Worm (Caenorhabditis elegans) whole organism, mixed stage, embryonic: Measurements from ENCODE around the gene T24C4.5.
A peak's percentile ranks its signal among the peaks of the same experiment; 100 is the strongest.

ENCODE experiments used
- bed-3 ChIP-seq: fragments of 200-800 bp; sonication (Bioruptor generic); optimal IDR thresholded peaks from 3 replicates; lab custom pipeline; 2018; ENCODE audit warnings: mild to moderate bottlenecking, missing genetic modification characterization, moderate library complexity, missing compliant biosample characterization
- blmp-1 ChIP-seq: fragments of 150-350 bp; optimal IDR thresholded peaks from 2 replicates; lab custom pipeline; 2014; ENCODE audit warnings: missing biosample characterization, missing genetic modification characterization
- ceh-39 ChIP-seq: fragments of 150-350 bp; optimal IDR thresholded peaks from 2 replicates; lab custom pipeline; 2014; ENCODE audit warnings: missing biosample characterization, missing genetic modification characterization
- ceh-43 ChIP-seq: fragments of 200-800 bp; sonication (Bioruptor generic); optimal IDR thresholded peaks from 2 replicates; lab custom pipeline; 2018; ENCODE audit warnings: mild to moderate bottlenecking, missing genetic modification characterization, moderate library complexity, missing compliant biosample characterization
- ces-1 ChIP-seq: fragments of 150-350 bp; optimal IDR thresholded peaks from 2 replicates; lab custom pipeline; 2014; ENCODE audit warnings: missing biosample characterization, missing genetic modification reagents, missing genetic modification characterization
- cnd-1 ChIP-seq: fragments of 200-800 bp; sonication (Bioruptor generic); optimal IDR thresholded peaks from 2 replicates; lab custom pipeline; 2018; ENCODE audit warnings: mild to moderate bottlenecking, missing genetic modification characterization, missing compliant biosample characterization
- elt-1 ChIP-seq: sonication (generic microtip); optimal IDR thresholded peaks from 2 replicates; lab custom pipeline; 2017; ENCODE audit warnings: missing genetic modification characterization, mild to moderate bottlenecking, missing compliant biosample characterization, antibody characterized with exemption, moderate library complexity, borderline replicate concordance; ENCODE audit not compliant: insufficient read depth
- elt-3 ChIP-seq: fragments of 150-350 bp; optimal IDR thresholded peaks from 2 replicates; lab custom pipeline; 2014; ENCODE audit warnings: missing biosample characterization, missing genetic modification characterization
- flh-1 ChIP-seq: fragments of 200-800 bp; sonication (Bioruptor generic); optimal IDR thresholded peaks from 2 replicates; lab custom pipeline; 2018; ENCODE audit warnings: mild to moderate bottlenecking, missing genetic modification characterization, moderate library complexity, missing compliant biosample characterization
- lin-32 ChIP-seq: fragments of 200-800 bp; sonication (Bioruptor generic); optimal IDR thresholded peaks from 2 replicates; lab custom pipeline; 2018; ENCODE audit warnings: mild to moderate bottlenecking, missing genetic modification characterization, missing compliant biosample characterization
- lsy-2 ChIP-seq: fragments of 150-350 bp; optimal IDR thresholded peaks from 2 replicates; lab custom pipeline; 2014; ENCODE audit warnings: missing biosample characterization, missing genetic modification characterization
- mab-5 ChIP-seq: fragments of 150-350 bp; optimal IDR thresholded peaks from 2 replicates; lab custom pipeline; 2014; ENCODE audit warnings: missing biosample characterization, missing genetic modification characterization
- mep-1 ChIP-seq: fragments of 150-350 bp; optimal IDR thresholded peaks from 2 replicates; lab custom pipeline; 2017; ENCODE audit warnings: missing biosample characterization, missing genetic modification reagents, missing genetic modification characterization, inconsistent platforms
- nhr-12 ChIP-seq: fragments of 150-350 bp; optimal IDR thresholded peaks from 2 replicates; lab custom pipeline; 2014; ENCODE audit warnings: missing biosample characterization, missing genetic modification characterization
- nhr-2 ChIP-seq: fragments of 150-350 bp; optimal IDR thresholded peaks from 2 replicates; lab custom pipeline; 2014; ENCODE audit warnings: missing biosample characterization, missing genetic modification characterization
- nhr-28 ChIP-seq: fragments of 150-350 bp; optimal IDR thresholded peaks from 2 replicates; lab custom pipeline; 2014; ENCODE audit warnings: missing biosample characterization, missing genetic modification characterization
- pha-4 ChIP-seq: fragments of 150-350 bp; optimal IDR thresholded peaks from 2 replicates; lab custom pipeline; 2018; ENCODE audit warnings: missing biosample characterization, missing genetic modification reagents, missing genetic modification characterization
- sem-2 ChIP-seq: fragments of 200-800 bp; sonication (Bioruptor generic); optimal IDR thresholded peaks from 2 replicates; lab custom pipeline; 2018; ENCODE audit warnings: mild to moderate bottlenecking, missing genetic modification characterization, missing compliant biosample characterization
- snpc-4 ChIP-seq: fragments of 150-350 bp; optimal IDR thresholded peaks from 2 replicates; lab custom pipeline; 2014; ENCODE audit warnings: missing biosample characterization, missing genetic modification characterization
- sptf-1 ChIP-seq: sonication (generic microtip); optimal IDR thresholded peaks from 2 replicates; lab custom pipeline; 2017; ENCODE audit warnings: mild to moderate bottlenecking, missing genetic modification characterization, moderate library complexity, missing compliant biosample characterization
- tbx-8 ChIP-seq: fragments of 200-800 bp; sonication (Bioruptor generic); optimal IDR thresholded peaks from 2 replicates; lab custom pipeline; 2018; ENCODE audit warnings: mild to moderate bottlenecking, missing genetic modification characterization, moderate library complexity, missing compliant biosample characterization
- unc-120 ChIP-seq: sonication (generic microtip); optimal IDR thresholded peaks from 2 replicates; lab custom pipeline; 2017; ENCODE audit warnings: missing genetic modification characterization, missing compliant biosample characterization; ENCODE audit not compliant: poor library complexity, severe bottlenecking
- unc-39 ChIP-seq: fragments of 150-350 bp; optimal IDR thresholded peaks from 2 replicates; lab custom pipeline; 2014; ENCODE audit warnings: missing biosample characterization, missing genetic modification characterization
- unc-62 ChIP-seq: fragments of 150-350 bp; optimal IDR thresholded peaks from 2 replicates; lab custom pipeline; 2014; ENCODE audit warnings: missing biosample characterization, missing genetic modification reagents, missing genetic modification characterization
- zip-8 ChIP-seq: fragments of 150-350 bp; optimal IDR thresholded peaks from 2 replicates; lab custom pipeline; 2014; ENCODE audit warnings: missing biosample characterization, missing genetic modification characterization
- ztf-11 ChIP-seq: fragments of 150-350 bp; optimal IDR thresholded peaks from 2 replicates; lab custom pipeline; 2014; ENCODE audit warnings: missing biosample characterization, missing genetic modification characterization

The T24C4.5 gene

DNA sequence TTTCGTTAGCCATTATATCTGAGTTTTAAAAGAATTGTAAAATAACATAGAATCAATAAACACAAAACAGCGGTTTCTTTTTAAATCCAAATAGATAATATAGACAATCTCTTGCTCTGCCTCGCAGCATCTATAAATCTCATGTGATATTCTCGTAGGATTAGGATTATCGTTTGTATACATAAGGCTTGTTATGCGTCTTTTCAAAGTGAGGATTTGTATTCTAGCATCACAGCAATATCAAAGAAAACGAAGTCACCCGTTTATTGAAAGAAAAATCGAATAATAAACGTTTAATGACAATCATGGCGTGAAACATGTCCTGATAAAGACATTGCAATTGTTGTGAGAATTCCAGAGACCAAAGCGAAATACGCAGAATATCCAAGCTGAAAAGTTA, 7.2 kb downstream of the T24C4.5 start, which contains the start of the genes T24C4.3 and clc-20:
Gene T24C4.3, minus strand, starts transcription at position 101 of the 400 bp plus-strand sequence.
Gene clc-20, plus strand, starts transcription at position 211 of the 400 bp plus-strand sequence.
- TF ChIP-seq lsy-2 (no peak), blmp-1 (no peak), ces-1 (no peak), unc-120 (tag; lab: Kevin White, UChicago) (no peak), lin-32 (GFP tag; lab: Kevin White, UChicago) (no peak), unc-39 (tag; lab: Kevin White, UChicago) (no peak), flh-1 (GFP tag; lab: Kevin White, UChicago) (no peak), bed-3 (GFP tag; lab: Kevin White, UChicago) (no peak)

ce11 chrIII:870555-870954, 9.0 kb downstream of the T24C4.5 start:
- TF ChIP-seq unc-39 (tag; lab: Kevin White, UChicago) (peak; percentile 68), mep-1 (tag; lab: Kevin White, UChicago) (peak; percentile 8), nhr-2 (tag; lab: Kevin White, UChicago) (peak; percentile 71), blmp-1 (no peak), sptf-1 (tag; lab: Kevin White, UChicago) (no peak), elt-1 (peak; percentile 49), ceh-43 (GFP tag; lab: Kevin White, UChicago) (no peak), cnd-1 (peak; percentile 57), mab-5 (no peak), zip-8 (tag; lab: Kevin White, UChicago) (peak; percentile 67), ceh-39 (tag; lab: Kevin White, UChicago) (peak; percentile 20), bed-3 (GFP tag; lab: Kevin White, UChicago) (no peak)

DNA sequence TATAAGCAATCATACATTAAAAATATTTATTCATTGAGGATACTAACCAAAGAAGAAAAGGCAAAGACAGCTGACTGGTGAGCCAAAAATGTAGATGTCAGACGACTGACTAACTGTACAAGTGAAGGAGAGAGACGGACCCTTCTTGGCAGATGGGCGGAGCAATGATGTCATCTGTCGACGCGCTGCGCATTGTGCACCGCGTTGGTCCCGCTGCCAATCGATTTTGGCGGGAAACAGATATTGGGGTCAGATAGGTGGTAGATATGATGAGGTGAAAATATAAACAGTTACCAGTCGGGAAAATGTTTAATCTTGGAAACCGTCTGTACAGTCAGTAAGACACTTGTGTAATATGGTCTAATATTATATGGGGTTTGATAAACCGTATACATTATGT, 9.7 kb downstream of the T24C4.5 start, which contains the start of gene T24C4.2:
Gene T24C4.2, minus strand, starts transcription at position 101 of the 400 bp plus-strand sequence.
- TF ChIP-seq cnd-1 (peak; percentile 20), ceh-39 (tag; lab: Kevin White, UChicago) (peak; percentile 47), zip-8 (tag; lab: Kevin White, UChicago) (peak; percentile 42), ztf-11 (tag; lab: Kevin White, UChicago) (no peak), pha-4 (no peak), lin-32 (GFP tag; lab: Kevin White, UChicago) (peak; percentile 22)
- TF ChIP-seq, all 35 proteins: peak for 4

DNA sequence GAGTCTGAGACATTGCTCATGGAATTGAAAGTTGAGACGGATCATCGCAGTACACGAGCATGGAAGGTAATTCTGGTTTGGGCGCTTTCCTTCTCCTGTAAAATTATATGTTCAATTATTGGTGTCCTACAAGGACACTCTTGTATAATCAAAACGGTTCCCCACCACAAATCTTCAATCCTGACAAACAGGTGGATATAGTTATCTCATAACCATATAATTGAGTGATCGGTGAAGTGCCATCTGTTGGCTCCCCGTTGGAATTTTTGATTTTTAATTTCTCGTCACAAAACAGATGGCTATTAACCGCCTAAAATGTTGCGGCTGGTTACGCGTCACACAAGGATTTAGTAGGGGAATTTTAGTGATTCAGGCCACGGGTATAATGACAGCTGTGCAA, 10.7 kb downstream of the T24C4.5 start:
- TF ChIP-seq lin-32 (GFP tag; lab: Kevin White, UChicago) (peak; percentile 69), nhr-2 (tag; lab: Kevin White, UChicago) (no peak)

DNA sequence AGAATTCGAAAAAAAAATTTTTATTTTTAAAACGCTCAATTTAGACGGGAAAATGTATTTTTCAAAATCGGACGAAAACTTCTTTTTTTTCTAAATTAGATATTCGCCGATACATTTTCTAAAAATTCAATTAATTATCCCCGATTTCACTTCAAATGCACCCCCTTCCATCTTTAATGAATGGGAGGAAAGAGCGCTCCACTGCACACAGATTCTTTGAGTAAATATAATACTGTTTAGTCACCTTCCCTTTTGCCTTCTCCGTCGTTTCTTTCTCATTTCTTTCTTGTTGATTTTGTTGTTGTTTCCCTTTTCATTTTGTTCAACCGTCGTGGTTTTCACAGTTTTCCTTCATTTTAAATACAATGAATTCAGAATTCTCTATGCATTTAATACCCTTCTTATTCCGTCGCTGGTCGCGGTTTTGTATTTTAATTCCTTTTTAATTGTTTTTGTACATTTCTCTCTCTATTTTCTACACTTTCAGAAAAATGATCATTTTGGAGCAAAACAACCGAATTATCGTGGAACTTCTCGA, 17.6 kb downstream of the T24C4.5 start, which contains the start of gene arx-4:
Gene arx-4, plus strand, starts transcription at position 488 of the 538 bp plus-strand sequence.
- TF ChIP-seq elt-1 (no peak), ceh-39 (tag; lab: Kevin White, UChicago) (no peak), elt-3 (tag; lab: Kevin White, UChicago) (no peak), ces-1 (peak; percentile 93), mep-1 (tag; lab: Kevin White, UChicago) (no peak), pha-4 (no peak)

- TF ChIP-seq unc-62 (no peak), unc-39 (tag; lab: Kevin White, UChicago) (no peak), snpc-4 (no peak), sptf-1 (tag; lab: Kevin White, UChicago) (no peak)
Measured at ce11 chrIII:859898-860297, 19.6 kb downstream of the T24C4.5 start, which contains the start of gene exos-4.2. TSS of gene exos-4.2 (plus strand) at chrIII:860198.

DNA sequence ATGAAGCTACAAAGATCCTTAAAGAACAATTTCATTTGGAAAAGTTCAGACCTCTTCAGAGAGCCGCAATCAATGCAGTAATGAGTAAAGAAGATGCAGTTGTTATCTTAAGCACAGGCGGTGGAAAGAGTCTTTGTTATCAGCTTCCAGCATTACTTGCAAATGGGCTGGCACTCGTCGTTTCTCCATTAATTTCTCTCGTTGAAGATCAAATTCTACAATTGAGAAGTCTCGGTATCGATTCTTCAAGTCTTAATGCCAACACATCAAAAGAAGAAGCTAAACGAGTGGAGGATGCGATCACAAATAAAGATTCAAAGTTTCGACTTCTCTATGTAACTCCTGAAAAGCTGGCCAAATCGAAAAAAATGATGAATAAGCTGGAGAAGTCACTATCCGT, 22.6 kb downstream of the T24C4.5 start:
- TF ChIP-seq ceh-39 (tag; lab: Kevin White, UChicago): no peak
- no peak for TF ChIP-seq nhr-12
- no peak for TF ChIP-seq lin-32 (GFP tag; lab: Kevin White, UChicago)
- no peak for TF ChIP-seq sem-2 (GFP tag; lab: Kevin White, UChicago)
- no peak for TF ChIP-seq elt-3 (tag; lab: Kevin White, UChicago)
- no peak for TF ChIP-seq nhr-28 (tag; lab: Kevin White, UChicago)
- no peak for TF ChIP-seq sptf-1 (tag; lab: Kevin White, UChicago)
- TF ChIP-seq snpc-4: no peak
- TF ChIP-seq unc-39 (tag; lab: Kevin White, UChicago): no peak
- TF ChIP-seq tbx-8 (GFP tag; lab: Kevin White, UChicago): no peak
- no peak for TF ChIP-seq mab-5
